Worm (Caenorhabditis elegans): ENCODE results near the gene ric-8.

The ric-8 gene

DNA sequence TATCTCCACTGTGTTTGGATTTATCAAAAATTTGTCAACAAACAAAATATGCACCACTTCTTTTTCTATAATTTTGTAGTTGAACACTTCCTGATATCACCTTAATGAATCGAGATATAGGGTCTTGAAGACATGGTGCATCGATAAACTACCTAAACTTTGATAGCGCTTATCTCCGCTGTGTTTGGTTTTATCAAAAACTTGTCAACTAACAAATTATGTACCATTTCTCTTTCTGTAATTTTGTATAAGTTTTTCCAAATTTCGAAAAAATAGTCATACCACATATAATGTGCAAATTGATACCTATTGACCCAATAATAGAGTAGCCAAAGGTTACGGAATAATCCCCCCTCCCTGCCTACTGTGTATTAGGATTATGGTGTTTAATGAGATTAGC, 12.6 kb upstream of the ric-8 start:
- no peak for TF ChIP-seq flt-1 (GFP tag; IDR thresholded peaks at IDR 0.05)
- peak; percentile 55 for TF ChIP-seq ceh-36 (tag; optimal IDR thresholded peaks at IDR 0.05)

DNA sequence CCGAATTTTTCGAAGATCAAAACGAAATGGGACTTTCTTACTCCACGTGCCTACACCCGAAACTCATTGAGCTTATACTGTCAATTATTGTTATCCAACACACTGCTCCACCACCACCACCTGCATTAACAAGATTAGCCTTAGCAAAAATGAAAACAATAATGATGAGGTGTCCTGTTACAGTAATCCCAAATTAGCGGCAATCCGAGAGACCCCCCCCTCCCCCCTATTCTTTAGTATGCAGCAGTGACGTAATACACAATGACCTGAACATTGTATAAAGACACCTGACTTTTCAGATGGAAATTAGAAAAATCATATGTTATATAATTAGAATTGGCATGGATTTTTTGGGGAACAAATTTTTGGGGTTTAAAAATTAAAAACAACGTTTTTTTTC, 7.8 kb upstream of the ric-8 start:
- no peak for TF ChIP-seq hmg-4 (GFP tag; optimal IDR thresholded peaks at IDR 0.05)
- TF ChIP-seq sea-1 (GFP tag; conservative IDR thresholded peaks at IDR 0.05), result no peak
- no peak for TF ChIP-seq ceh-13 (GFP tag; optimal IDR thresholded peaks at IDR 0.05)
- TF ChIP-seq pes-1 (GFP tag; IDR thresholded peaks at IDR 0.05), result no peak
- no peak for TF ChIP-seq hmbx-1 (tag; optimal IDR thresholded peaks at IDR 0.05)
- TF ChIP-seq aly-1 (tag; optimal IDR thresholded peaks at IDR 0.05), result no peak

DNA sequence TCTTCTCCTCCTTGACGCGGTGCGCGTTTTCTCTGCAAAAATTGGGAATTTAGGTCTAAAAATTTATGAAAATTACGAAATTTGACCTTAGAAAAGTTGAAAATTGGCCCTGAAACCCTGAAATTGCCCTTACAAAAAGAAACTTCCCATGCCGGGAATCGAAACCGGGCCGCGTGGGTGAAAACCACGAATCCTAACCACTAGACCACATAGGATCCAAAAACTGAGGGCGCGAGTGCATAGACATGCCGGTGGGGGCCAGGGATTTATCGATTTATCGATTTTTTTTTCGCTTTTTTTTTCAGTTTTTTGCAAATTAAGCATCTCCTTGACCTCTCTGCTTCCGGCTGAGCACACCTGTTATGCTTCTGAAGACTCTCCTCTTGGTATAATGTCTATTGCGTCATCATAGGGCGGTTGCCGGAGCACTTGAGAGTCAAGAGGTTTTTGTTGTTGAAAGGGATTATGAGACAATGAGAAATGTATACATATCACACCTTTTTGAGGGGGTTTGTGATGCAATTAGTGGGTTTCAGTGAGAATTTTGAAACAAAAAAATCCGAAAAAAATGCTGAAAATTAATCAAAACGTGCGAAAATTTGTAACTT, 3.0 kb upstream of the ric-8 start:
- TF ChIP-seq tbx-11 (GFP tag; IDR thresholded peaks at IDR 0.05) (peak; percentile 73), hnd-1 (tag; optimal IDR thresholded peaks at IDR 0.05) (peak; percentile 4), ets-7 (tag; optimal IDR thresholded peaks at IDR 0.05) (peak; percentile 21), ceh-36 (tag; optimal IDR thresholded peaks at IDR 0.05) (peak; percentile 64), ama-1 (optimal IDR thresholded peaks at IDR 0.05) (no peak), aly-1 (tag; optimal IDR thresholded peaks at IDR 0.05) (no peak), scrt-1 (GFP tag; IDR thresholded peaks at IDR 0.05) (peak; percentile 75; the same call in 1 of the 2 replicates), pes-1 (GFP tag; IDR thresholded peaks at IDR 0.05) (peak; percentile 71), F13C5.2 (tag; optimal IDR thresholded peaks at IDR 0.05) (no peak), flt-1 (GFP tag; IDR thresholded peaks at IDR 0.05) (peak; percentile 67), tra-4 (tag; optimal IDR thresholded peaks at IDR 0.05) (no peak), hmbx-1 (tag; optimal IDR thresholded peaks at IDR 0.05) (peak; percentile 47), hmg-4 (GFP tag; optimal IDR thresholded peaks at IDR 0.05) (peak; percentile 12), tbx-37 (GFP tag; conservative IDR thresholded peaks at IDR 0.05) (peak; percentile 52; the same call in 1 of the 2 replicates), ceh-13 (GFP tag; optimal IDR thresholded peaks at IDR 0.05) (no peak), sea-1 (GFP tag; conservative IDR thresholded peaks at IDR 0.05) (peak; percentile 82), B0310.2 (tag; optimal IDR thresholded peaks at IDR 0.05) (peak; percentile 21)

DNA sequence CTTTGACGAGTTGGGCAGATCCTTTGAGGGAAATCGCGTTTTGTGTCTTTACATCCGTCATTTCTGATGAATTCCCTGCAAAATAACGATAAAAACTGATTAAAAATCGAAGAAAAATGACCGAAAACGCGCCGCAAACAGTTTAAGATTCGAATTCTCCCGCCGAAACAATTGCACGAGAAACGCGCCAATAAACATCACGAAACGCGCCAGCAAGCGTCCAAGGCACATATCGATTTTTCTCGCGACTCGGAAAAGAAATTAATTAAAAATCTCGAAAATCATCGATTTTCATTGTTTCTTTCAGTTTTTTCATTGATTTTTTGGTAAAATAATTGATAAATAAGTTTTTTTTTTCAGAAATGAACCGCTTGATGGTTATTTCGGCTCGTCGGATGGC, 1.8 kb upstream of the ric-8 start, which contains the start of the genes mdf-2 and nduv-3:
mdf-2 (minus strand) TSS at position 176 of the 400 bp plus-strand sequence.
nduv-3 (plus strand) TSS at position 361 of the 400 bp plus-strand sequence.
- TF ChIP-seq F13C5.2 (tag; optimal IDR thresholded peaks at IDR 0.05) (no peak), B0310.2 (tag; optimal IDR thresholded peaks at IDR 0.05) (no peak), ceh-36 (tag; optimal IDR thresholded peaks at IDR 0.05) (no peak), tbx-11 (GFP tag; IDR thresholded peaks at IDR 0.05) (no peak), sea-1 (GFP tag; conservative IDR thresholded peaks at IDR 0.05) (no peak), hmg-4 (GFP tag; optimal IDR thresholded peaks at IDR 0.05) (no peak), hnd-1 (tag; optimal IDR thresholded peaks at IDR 0.05) (no peak), pes-1 (GFP tag; IDR thresholded peaks at IDR 0.05) (no peak), ama-1 (optimal IDR thresholded peaks at IDR 0.05) (no peak), aly-1 (tag; optimal IDR thresholded peaks at IDR 0.05) (no peak), ceh-13 (GFP tag; optimal IDR thresholded peaks at IDR 0.05) (no peak), ets-7 (tag; optimal IDR thresholded peaks at IDR 0.05) (no peak)

DNA sequence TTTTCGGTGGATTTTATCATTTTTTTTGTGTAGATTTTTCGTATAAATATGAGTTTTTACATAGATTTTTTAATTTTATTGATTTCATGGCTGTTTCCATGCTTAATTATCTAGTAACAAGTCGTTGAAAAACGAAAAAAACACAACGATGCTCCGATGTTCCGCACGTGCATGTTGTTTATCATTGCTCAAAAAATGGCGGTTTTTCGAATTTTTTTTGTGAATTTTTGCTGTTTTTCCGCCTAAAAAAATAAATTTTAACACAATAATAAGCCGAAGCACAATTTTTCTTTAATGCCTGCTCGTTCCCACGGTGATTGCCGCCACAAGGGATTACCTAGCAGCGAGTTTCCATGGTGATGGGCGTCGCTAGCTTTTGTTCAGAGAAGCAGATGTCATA, 719 bp upstream of the ric-8 start:
- TF ChIP-seq ets-7 (tag; optimal IDR thresholded peaks at IDR 0.05) (no peak), ceh-13 (GFP tag; optimal IDR thresholded peaks at IDR 0.05) (no peak), scrt-1 (GFP tag; IDR thresholded peaks at IDR 0.05) (no peak), flt-1 (GFP tag; IDR thresholded peaks at IDR 0.05) (no peak), ceh-36 (tag; optimal IDR thresholded peaks at IDR 0.05) (no peak), F13C5.2 (tag; optimal IDR thresholded peaks at IDR 0.05) (no peak), hmbx-1 (tag; optimal IDR thresholded peaks at IDR 0.05) (no peak), B0310.2 (tag; optimal IDR thresholded peaks at IDR 0.05) (no peak), ama-1 (optimal IDR thresholded peaks at IDR 0.05) (no peak), pes-1 (GFP tag; IDR thresholded peaks at IDR 0.05) (no peak), tbx-11 (GFP tag; IDR thresholded peaks at IDR 0.05) (no peak), tbx-37 (GFP tag; conservative IDR thresholded peaks at IDR 0.05) (no peak), hnd-1 (tag; optimal IDR thresholded peaks at IDR 0.05) (no peak), aly-1 (tag; optimal IDR thresholded peaks at IDR 0.05) (no peak), tra-4 (tag; optimal IDR thresholded peaks at IDR 0.05) (no peak), sea-1 (GFP tag; conservative IDR thresholded peaks at IDR 0.05) (no peak), hmg-4 (GFP tag; optimal IDR thresholded peaks at IDR 0.05) (no peak)

DNA sequence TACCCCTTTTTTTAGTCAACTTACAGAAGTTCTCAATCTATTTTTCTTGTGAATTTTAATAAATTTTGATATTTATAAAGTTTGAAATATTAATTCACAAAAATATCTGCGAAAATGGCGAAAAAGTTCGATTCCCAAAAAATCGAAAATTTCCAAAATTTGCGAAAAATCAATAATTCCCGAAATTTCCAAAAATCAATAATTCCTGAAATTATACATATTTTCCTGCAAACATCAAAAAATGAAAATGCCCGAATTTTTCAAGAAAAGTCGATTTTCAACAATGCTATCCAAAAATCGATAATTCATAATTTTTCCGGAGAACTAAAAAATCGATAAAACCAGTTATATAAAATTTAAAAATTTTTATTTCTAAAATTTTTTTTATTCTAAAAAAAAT, 7.3 kb downstream of the ric-8 start:
- TF ChIP-seq ets-7 (tag; optimal IDR thresholded peaks at IDR 0.05), result no peak
- TF ChIP-seq aly-1 (tag; optimal IDR thresholded peaks at IDR 0.05), result no peak
- TF ChIP-seq scrt-1 (GFP tag; IDR thresholded peaks at IDR 0.05), result no peak
- no peak for TF ChIP-seq tbx-37 (GFP tag; conservative IDR thresholded peaks at IDR 0.05)
- TF ChIP-seq hmbx-1 (tag; optimal IDR thresholded peaks at IDR 0.05), result no peak
- TF ChIP-seq B0310.2 (tag; optimal IDR thresholded peaks at IDR 0.05), result no peak
- no peak for TF ChIP-seq sea-1 (GFP tag; conservative IDR thresholded peaks at IDR 0.05)
- no peak for TF ChIP-seq ceh-36 (tag; optimal IDR thresholded peaks at IDR 0.05)
- no peak for TF ChIP-seq tra-4 (tag; optimal IDR thresholded peaks at IDR 0.05)
- no peak for TF ChIP-seq F13C5.2 (tag; optimal IDR thresholded peaks at IDR 0.05)
- TF ChIP-seq tbx-11 (GFP tag; IDR thresholded peaks at IDR 0.05), result no peak
- TF ChIP-seq pes-1 (GFP tag; IDR thresholded peaks at IDR 0.05), result no peak
- TF ChIP-seq flt-1 (GFP tag; IDR thresholded peaks at IDR 0.05), result no peak
- no peak for TF ChIP-seq hmg-4 (GFP tag; optimal IDR thresholded peaks at IDR 0.05)
- no peak for TF ChIP-seq ama-1 (optimal IDR thresholded peaks at IDR 0.05)
- TF ChIP-seq hnd-1 (tag; optimal IDR thresholded peaks at IDR 0.05), result no peak
- no peak for TF ChIP-seq ceh-13 (GFP tag; optimal IDR thresholded peaks at IDR 0.05)

DNA sequence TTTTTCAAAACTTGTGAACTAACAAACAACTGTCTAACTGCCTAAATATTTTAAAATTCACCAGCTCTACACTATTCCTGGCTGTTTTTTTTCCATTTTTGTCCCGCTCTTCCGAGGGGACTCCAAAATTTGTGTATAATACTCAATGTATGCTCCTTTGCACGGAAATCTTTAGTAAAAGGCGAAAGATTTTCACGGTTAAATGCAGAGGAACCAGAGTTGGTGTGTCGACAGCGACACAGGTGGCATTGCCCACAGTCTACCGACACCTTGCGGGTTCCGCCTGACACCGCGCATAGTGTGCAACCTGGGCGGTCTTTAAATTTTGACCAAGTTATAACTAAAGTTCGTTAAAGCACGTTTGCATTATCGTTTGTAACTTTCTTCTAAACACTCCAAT, 12.2 kb downstream of the ric-8 start:
- TF ChIP-seq ama-1 (optimal IDR thresholded peaks at IDR 0.05) (no peak), F13C5.2 (tag; optimal IDR thresholded peaks at IDR 0.05) (no peak), flt-1 (GFP tag; IDR thresholded peaks at IDR 0.05) (no peak), B0310.2 (tag; optimal IDR thresholded peaks at IDR 0.05) (no peak), sea-1 (GFP tag; conservative IDR thresholded peaks at IDR 0.05) (no peak), scrt-1 (GFP tag; IDR thresholded peaks at IDR 0.05) (no peak), pes-1 (GFP tag; IDR thresholded peaks at IDR 0.05) (no peak), hmg-4 (GFP tag; optimal IDR thresholded peaks at IDR 0.05) (no peak), tbx-37 (GFP tag; conservative IDR thresholded peaks at IDR 0.05) (no peak), hmbx-1 (tag; optimal IDR thresholded peaks at IDR 0.05) (no peak), ceh-13 (GFP tag; optimal IDR thresholded peaks at IDR 0.05) (no peak), tra-4 (tag; optimal IDR thresholded peaks at IDR 0.05) (no peak), hnd-1 (tag; optimal IDR thresholded peaks at IDR 0.05) (no peak), ets-7 (tag; optimal IDR thresholded peaks at IDR 0.05) (no peak), aly-1 (tag; optimal IDR thresholded peaks at IDR 0.05) (no peak), tbx-11 (GFP tag; IDR thresholded peaks at IDR 0.05) (no peak), ceh-36 (tag; optimal IDR thresholded peaks at IDR 0.05) (no peak)
